Fruit fly (Drosophila melanogaster) ovary, adult (tissue): ENCODE data around the gene shv.

ENCODE experiments used
- CG17801 ChIP-seq: fragments of 200-800 bp; optimal IDR thresholded peaks from 2 replicates; lab custom pipeline; 2019; ENCODE audit warnings: missing biosample characterization, mild to moderate bottlenecking, missing genetic modification characterization, moderate library complexity; ENCODE audit not compliant: partially characterized antibody

Gene shv

DNA sequence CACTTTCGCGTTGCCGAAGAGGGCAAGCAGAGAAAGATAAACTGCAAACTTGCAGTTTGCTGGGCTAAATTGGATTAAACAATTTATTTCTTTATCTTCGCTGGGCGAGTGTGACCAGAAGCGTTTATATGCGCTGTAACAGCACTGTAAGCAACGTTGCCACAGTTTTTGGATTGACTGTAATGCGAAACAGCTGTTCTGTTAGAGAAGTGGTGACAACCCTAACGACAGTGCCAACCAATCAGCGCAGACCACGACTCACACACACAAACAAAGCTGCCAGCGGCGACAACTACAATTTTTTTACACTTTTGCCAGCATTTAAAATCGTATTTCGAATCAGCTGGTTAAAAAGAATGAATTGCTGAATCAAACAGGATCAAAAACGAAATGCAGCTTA, at the start of gene shv, which contains the start of gene crq:
Gene shv (plus strand): TSS at position 237 of the 400 bp plus-strand sequence.
Gene crq (minus strand): TSS at position 153 of the 400 bp plus-strand sequence.
- TF ChIP-seq CG17801 (GFP tag; lab: Kevin White, UChicago) = peak; percentile 62

DNA sequence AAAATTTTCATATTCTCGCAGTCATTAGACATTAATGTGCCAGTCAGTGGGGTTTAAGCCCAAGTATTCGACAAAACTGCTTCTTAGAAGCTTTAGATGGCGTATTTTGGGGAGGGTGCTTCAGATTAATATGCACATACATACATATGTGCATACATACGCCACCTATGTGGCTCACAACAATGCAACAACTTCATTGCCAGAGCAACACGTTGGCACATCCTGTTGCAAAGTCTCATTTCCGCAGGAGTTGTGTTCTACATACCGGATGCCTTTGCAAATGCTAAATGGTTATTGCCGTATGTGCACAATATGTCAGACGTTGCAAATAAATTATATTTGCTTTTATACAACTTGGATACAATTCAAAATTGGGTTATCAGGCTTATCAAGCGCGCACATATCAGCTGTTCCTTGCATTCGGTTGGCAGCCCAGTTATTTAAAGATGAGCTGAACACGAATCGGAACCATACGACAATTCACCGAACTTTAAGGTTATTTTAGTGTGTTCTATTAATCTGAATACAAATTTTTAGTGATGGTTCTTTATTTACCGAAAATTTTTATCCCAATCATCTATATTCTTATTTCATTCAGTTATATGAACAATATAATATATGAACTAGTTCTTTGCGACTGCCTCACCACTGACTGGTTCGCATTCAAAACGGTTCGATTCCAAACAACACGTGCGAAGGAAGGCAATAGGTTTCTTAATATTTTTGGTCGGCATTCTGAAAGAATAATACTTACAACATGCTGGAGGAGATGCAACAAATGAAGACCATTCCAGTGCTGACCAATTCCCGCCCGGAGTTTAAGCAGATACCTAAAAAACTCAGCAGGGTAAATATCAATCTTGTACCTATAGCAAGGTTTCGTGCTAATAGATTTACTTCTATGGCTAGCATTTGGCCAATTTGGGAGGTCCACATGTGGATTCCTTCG, 49.0 kb upstream of the shv start, which contains the start of gene Polr1B:
Gene Polr1B (plus strand): TSS at position 659 of the 949 bp plus-strand sequence.
- no peak for TF ChIP-seq CG17801 (GFP tag; lab: Kevin White, UChicago)

DNA sequence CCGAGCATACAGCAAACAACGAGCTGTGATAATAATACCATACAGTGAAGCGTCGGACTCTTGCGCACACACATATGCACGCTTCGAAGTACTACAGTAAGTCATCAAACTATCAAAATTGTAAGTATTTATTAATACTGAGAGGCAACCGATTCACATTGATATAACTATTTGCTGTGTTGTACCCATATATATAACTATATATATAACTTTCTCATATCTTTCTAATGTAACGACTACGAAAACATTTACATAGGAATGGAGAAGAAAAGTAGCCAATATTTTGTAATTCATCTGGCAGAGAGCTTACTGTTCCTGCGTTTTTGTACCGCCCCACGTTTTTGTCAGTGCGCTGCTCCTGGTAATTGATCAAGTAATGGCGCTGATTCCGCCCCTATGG, 40.0 kb upstream of the shv start:
- no peak for TF ChIP-seq CG17801 (GFP tag; lab: Kevin White, UChicago)

dm6 chr2L:413894-414293, 39.0 kb upstream of the shv start:
- TF ChIP-seq CG17801 (GFP tag; lab: Kevin White, UChicago) = no peak

dm6 chr2L:414593-415399, 38.1 kb upstream of the shv start, which contains the start of the genes AP-2alpha and ebi:
TSS of gene AP-2alpha (minus strand) at chr2L:414777.
TSS of gene ebi (plus strand) at chr2L:415067.
- TF ChIP-seq CG17801 (GFP tag; lab: Kevin White, UChicago) = peak; percentile 73

DNA sequence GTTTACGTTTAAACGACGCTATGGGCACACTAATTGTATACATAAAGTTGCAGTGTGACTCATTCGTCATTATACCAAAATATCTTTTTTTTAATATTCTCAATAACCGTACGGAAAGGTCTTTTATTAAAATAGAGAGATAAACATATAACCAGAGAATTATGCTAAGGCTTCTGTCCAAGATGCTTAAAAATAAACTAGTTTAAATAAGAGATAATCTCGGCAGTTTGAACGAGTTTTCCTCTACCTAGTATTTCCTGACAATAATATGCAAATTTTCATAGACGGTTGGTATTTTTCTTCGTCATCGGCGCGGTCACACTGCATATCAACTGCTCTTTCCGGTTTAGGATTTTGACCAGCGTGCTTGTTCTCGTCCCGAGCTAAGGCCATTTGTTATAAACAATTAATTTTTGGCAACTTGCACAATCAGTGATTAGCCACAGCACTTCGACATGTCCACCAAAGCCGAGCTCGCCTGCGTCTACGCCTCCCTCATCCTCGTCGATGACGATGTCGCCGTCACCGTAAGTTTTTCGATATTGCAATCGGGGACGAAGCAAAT, 33.2 kb upstream of the shv start, which contains the start of the genes CG13690 and RpLP1:
Gene CG13690 (minus strand): TSS at position 33 of the 565 bp plus-strand sequence.
Gene RpLP1 (plus strand): TSS at position 333 of the 565 bp plus-strand sequence.
- TF ChIP-seq CG17801 (GFP tag; lab: Kevin White, UChicago) = peak; percentile 87

- peak; percentile 51 for TF ChIP-seq CG17801 (GFP tag; lab: Kevin White, UChicago)
Measured at dm6 chr2L:421119-421821, 31.6 kb upstream of the shv start, which contains the start of the genes CG11885 and CG13692. TSS of gene CG11885 (minus strand) at chr2L:421450. TSS of gene CG13692 (plus strand) at chr2L:421771.

DNA sequence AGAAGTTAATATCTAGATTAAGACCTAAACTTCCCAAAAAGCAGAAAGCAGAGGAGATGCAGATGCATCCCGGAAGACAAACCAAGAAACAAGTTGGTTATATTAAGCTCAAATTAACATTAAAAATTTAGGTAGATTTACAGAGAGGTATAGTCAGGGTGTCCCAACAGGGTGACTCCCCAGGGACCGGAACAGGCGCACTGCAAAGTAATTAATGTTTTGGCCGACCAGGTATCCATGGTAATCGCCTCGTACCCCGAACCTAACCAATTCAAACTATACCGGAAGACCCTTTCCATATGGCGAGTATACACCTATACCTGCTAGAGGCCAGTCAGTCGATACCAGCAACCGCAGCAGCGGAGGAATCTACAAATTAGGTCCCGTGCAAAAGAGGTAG, 30.3 kb upstream of the shv start, which contains the start of gene BBS8:
Gene BBS8 (plus strand): TSS at position 301 of the 400 bp plus-strand sequence.
- TF ChIP-seq CG17801 (GFP tag; lab: Kevin White, UChicago) = no peak

DNA sequence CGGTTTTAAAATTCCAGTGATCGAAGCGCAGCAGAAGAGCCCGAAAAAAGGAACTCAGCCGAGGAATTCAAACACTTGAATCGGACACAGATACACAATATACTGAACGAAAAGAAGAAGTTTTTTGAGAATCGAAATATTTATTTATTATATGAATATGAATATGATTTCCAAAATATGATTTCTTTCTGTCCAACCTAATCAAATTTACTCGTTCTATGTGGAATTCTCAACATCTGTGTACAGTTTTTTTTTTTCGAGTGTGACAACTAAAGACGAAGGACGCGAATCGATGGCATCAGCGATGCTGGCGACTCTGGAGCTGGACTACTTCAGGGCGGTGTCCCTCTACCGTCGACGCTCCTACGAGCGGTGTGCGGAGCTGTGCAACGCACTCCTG, 29.7 kb upstream of the shv start:
- no peak for TF ChIP-seq CG17801 (GFP tag; lab: Kevin White, UChicago)

dm6 chr2L:425491-425890, 27.4 kb upstream of the shv start:
- TF ChIP-seq CG17801 (GFP tag; lab: Kevin White, UChicago) = no peak

- no peak for TF ChIP-seq CG17801 (GFP tag; lab: Kevin White, UChicago)
Measured at dm6 chr2L:426449-426848, 26.5 kb upstream of the shv start.

dm6 chr2L:427338-428234, 25.3 kb upstream of the shv start:
- TF ChIP-seq CG17801 (GFP tag; lab: Kevin White, UChicago) = no peak
